Worm (Caenorhabditis elegans) whole organism, late embryonic: ENCODE data around the gene C15C8.6.

Source experiments
- K09A11.1 ChIP-seq: sonication (generic microtip); optimal IDR thresholded peaks from 2 replicates; lab custom pipeline; 2017; ENCODE audit warnings: antibody characterized with exemption, mild to moderate bottlenecking, missing genetic modification characterization, missing compliant biosample characterization; ENCODE audit not compliant: insufficient read depth
- ceh-24 ChIP-seq: sonication (generic microtip); optimal IDR thresholded peaks from 2 replicates; lab custom pipeline; 2016; ENCODE audit warnings: mild to moderate bottlenecking, missing genetic modification characterization, missing compliant biosample characterization
- dmd-4 ChIP-seq: sonication (generic microtip); optimal IDR thresholded peaks from 2 replicates; lab custom pipeline; 2016; ENCODE audit warnings: borderline replicate concordance, missing genetic modification characterization, missing compliant biosample characterization
- fax-1 ChIP-seq: sonication (generic microtip); optimal IDR thresholded peaks from 2 replicates; lab custom pipeline; 2016; ENCODE audit warnings: missing genotype, missing genetic modification characterization, missing compliant biosample characterization
- nhr-11 ChIP-seq: fragments of 150-350 bp; optimal IDR thresholded peaks from 2 replicates; lab custom pipeline; 2014; ENCODE audit warnings: missing biosample characterization, missing genetic modification characterization
- unc-55 ChIP-seq: sonication (generic microtip); optimal IDR thresholded peaks from 2 replicates; lab custom pipeline; 2017; ENCODE audit warnings: missing biosample characterization, missing genetic modification reagents, missing genetic modification characterization

- TF ChIP-seq fax-1 (tag; lab: Kevin White, UChicago) (no peak), ceh-24 (no peak), nhr-11 (tag; lab: Kevin White, UChicago) (no peak), dmd-4 (tag; lab: Kevin White, UChicago) (no peak), unc-55 (GFP tag; lab: Kevin White, UChicago) (no peak), K09A11.1 (tag; lab: Kevin White, UChicago) (no peak)
These were observed 15.1 kb downstream of the C15C8.6 start, which contains the start of gene cky-1 for ce11 chrV:12736166-12736753.
